Worm (Caenorhabditis elegans) whole organism, L4 larva: Measurements from ENCODE around the gene dmsr-8.

Experiments used
- hmg-1.1 ChIP-seq: fragments of 200-800 bp; sonication (Bioruptor generic); IDR thresholded peaks from 2 replicates; pipeline ENCODE4 v1.3.6; 2022; ENCODE audit warnings: missing genetic modification reagents, missing genetic modification characterization, missing compliant biosample characterization
- lin-29 ChIP-seq: fragments of 200-800 bp; sonication (Bioruptor generic); IDR thresholded peaks from 2 replicates; pipeline ENCODE4 v1.3.6; 2022; ENCODE audit warnings: missing genetic modification reagents, missing genetic modification characterization, missing compliant biosample characterization
- mxl-2 ChIP-seq: fragments of 200-800 bp; sonication (Bioruptor generic); conservative IDR thresholded peaks from 2 replicates; pipeline ENCODE4 v1.3.6; 2022; ENCODE audit warnings: missing genetic modification reagents, missing genetic modification characterization, missing compliant biosample characterization
- mxl-3 ChIP-seq: fragments of 200-800 bp; sonication (Bioruptor generic); optimal IDR thresholded peaks from 2 replicates; lab custom pipeline; 2018; ENCODE audit warnings: mild to moderate bottlenecking, missing genetic modification characterization, missing compliant biosample characterization
- nhr-76 ChIP-seq: fragments of 150-350 bp; optimal IDR thresholded peaks from 2 replicates; lab custom pipeline; 2014; ENCODE audit warnings: missing biosample characterization, missing genetic modification characterization
- pha-4 ChIP-seq, 2 experiments: fragments of 150-350 bp in 1 of 2; fragments of 200-800 bp in 1 of 2; sonication (Bioruptor generic) in 1 of 2; IDR thresholded peaks in 1 of 2; optimal IDR thresholded peaks in 1 of 2; 2 replicates each; pipeline versions ENCODE4 v1.3.6 to Lab custom; 2014 to 2022; ENCODE audit warnings: missing genetic modification characterization in 2 of 2, missing genetic modification reagents in 2 of 2, missing biosample characterization in 1 of 2, missing compliant biosample characterization in 1 of 2
- sdz-12 ChIP-seq: fragments of 200-800 bp; sonication (Bioruptor generic); optimal IDR thresholded peaks from 2 replicates; lab custom pipeline; 2018; ENCODE audit warnings: mild to moderate bottlenecking, missing genetic modification characterization, missing compliant biosample characterization
- unc-62 ChIP-seq, 3 experiments: fragments of 150-350 bp in 1 of 3; sonication (generic microtip); optimal IDR thresholded peaks in 2 of 3; peaks in 1 of 3; 1 replicate in 1 of 3; 2 replicates in 2 of 3; lab custom pipeline; 2014 to 2017; ENCODE audit warnings: missing biosample characterization in 3 of 3, missing genetic modification characterization in 3 of 3, missing genetic modification reagents in 3 of 3, missing genotype in 1 of 3

- TF ChIP-seq mxl-3 (GFP tag; lab: Kevin White, UChicago) (no peak), lin-29 (GFP tag; lab: Robert Waterston, UW) (no peak), hmg-1.1 (GFP tag; lab: Robert Waterston, UW) (no peak), unc-62 (GFP tag; optimal IDR thresholded peaks at IDR 0.05 in 1 of 2; lab: Kevin White, UChicago) (no peak), unc-62 (tag; optimal IDR thresholded peaks at IDR 0.05; lab: Kevin White, UChicago) (no peak), sdz-12 (GFP tag; lab: Kevin White, UChicago) (no peak), mxl-2 (GFP tag; lab: Robert Waterston, UW) (no peak), nhr-76 (tag; lab: Kevin White, UChicago) (no peak), pha-4 (GFP tag; IDR thresholded peaks at IDR 0.05; lab: Robert Waterston, UW) (no peak), pha-4 (tag; optimal IDR thresholded peaks at IDR 0.05; lab: Kevin White, UChicago) (no peak)
These were observed 29.5 kb downstream of the dmsr-8 start, which contains the start of gene Y32F6B.1 for ce11 chrV:10484640-10485039.
